Worm (Caenorhabditis elegans) whole organism, young adult: ENCODE measurements around the gene D2096.6.

ENCODE experiments used
- ama-1 ChIP-seq, 3 experiments: fragments of 150-350 bp in 1 of 3; sonication (generic microtip) in 2 of 3; optimal IDR thresholded peaks; 2 replicates each; lab custom pipeline; 2014 to 2018; ENCODE audit warnings: missing biosample characterization in 2 of 3, missing genetic modification characterization in 2 of 3, missing genetic modification reagents in 2 of 3
- bed-1 ChIP-seq: fragments of 200-800 bp; sonication (Bioruptor generic); IDR thresholded peaks from 2 replicates; pipeline ENCODE4 v1.3.6; 2022; ENCODE audit warnings: missing genetic modification reagents, missing genetic modification characterization, missing compliant biosample characterization
- ceh-27 ChIP-seq: fragments of 200-800 bp; sonication (Bioruptor generic); optimal IDR thresholded peaks from 2 replicates; lab custom pipeline; 2018; ENCODE audit warnings: mild to moderate bottlenecking, missing genetic modification characterization, moderate library complexity, missing compliant biosample characterization
- fkh-3 ChIP-seq: sonication (generic microtip); optimal IDR thresholded peaks from 2 replicates; lab custom pipeline; 2016; ENCODE audit warnings: mild to moderate bottlenecking, missing genetic modification characterization, missing compliant biosample characterization
- rec-8 ChIP-seq, 2 experiments: sonication (generic microtip); optimal IDR thresholded peaks; 2 replicates each; lab custom pipeline; 2016; ENCODE audit warnings: mild to moderate bottlenecking in 2 of 2, missing genetic modification characterization in 2 of 2, missing genetic modification reagents in 2 of 2, missing genotype in 2 of 2, missing biosample characterization in 1 of 2, missing compliant biosample characterization in 1 of 2, moderate library complexity in 1 of 2
- somi-1 ChIP-seq: fragments of 200-800 bp; sonication (Bioruptor generic); optimal IDR thresholded peaks from 2 replicates; lab custom pipeline; 2018; ENCODE audit warnings: mild to moderate bottlenecking, missing genetic modification characterization, missing compliant biosample characterization
- unc-62 ChIP-seq: fragments of 150-350 bp; optimal IDR thresholded peaks from 2 replicates; lab custom pipeline; 2014; ENCODE audit warnings: missing biosample characterization, missing genetic modification reagents, missing genetic modification characterization

DNA sequence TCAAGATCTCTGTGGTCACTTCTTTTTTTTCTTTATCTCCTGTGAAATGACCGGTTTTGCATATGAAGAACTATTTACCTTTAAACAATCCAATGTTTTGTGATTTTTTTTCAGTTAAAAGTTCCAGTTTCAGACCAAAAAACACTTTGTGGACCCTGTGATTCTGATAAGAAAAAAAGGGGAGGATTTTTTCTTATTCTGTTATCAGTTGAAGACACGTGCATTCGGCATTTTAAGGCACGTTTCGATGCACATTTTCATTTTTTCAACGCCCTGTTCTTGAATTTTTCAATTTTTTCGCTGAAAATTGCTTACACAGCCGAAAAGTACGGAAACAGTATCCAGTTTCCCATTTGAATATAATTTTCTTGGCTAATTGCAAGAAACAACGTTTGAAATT is 2.7 kb downstream of the D2096.6 start, which contains the start of gene aagr-1:
- TF ChIP-seq rec-8 (tag; optimal IDR thresholded peaks at IDR 0.05; lab: Kevin White, UChicago), result no peak
- no peak for TF ChIP-seq somi-1 (GFP tag; lab: Kevin White, UChicago)
- TF ChIP-seq unc-62 (GFP tag; lab: Kevin White, UChicago), result no peak
- no peak for TF ChIP-seq bed-1 (GFP tag; lab: Robert Waterston, UW)
- TF ChIP-seq ama-1 (optimal IDR thresholded peaks at IDR 0.05; lab: Kevin White, UChicago), result no peak
- TF ChIP-seq ama-1 (GFP tag; optimal IDR thresholded peaks at IDR 0.05; lab: Kevin White, UChicago), result no peak
- TF ChIP-seq fkh-3 (tag; lab: Kevin White, UChicago), result no peak
- TF ChIP-seq ceh-27 (GFP tag; lab: Kevin White, UChicago), result no peak
